Fruit fly (Drosophila melanogaster) Kc167 (cell line): ENCODE data around the gene fu.

Experiments
- Myc ChIP-seq: fragments of >200 bp; optimal IDR thresholded peaks from 2 replicates; lab custom pipeline; 2017; ENCODE audit warnings: missing external identifiers
- Sin3A ChIP-seq: fragments of >200 bp; optimal IDR thresholded peaks from 2 replicates; lab custom pipeline; 2018; ENCODE audit warnings: missing external identifiers
- h ChIP-seq: fragments of >200 bp; optimal IDR thresholded peaks from 3 replicates; lab custom pipeline; 2018; ENCODE audit warnings: missing external identifiers
- insv ChIP-seq: fragments of >200 bp; optimal IDR thresholded peaks from 3 replicates; lab custom pipeline; 2018; ENCODE audit warnings: missing external identifiers
- psq ChIP-seq: fragments of >200 bp; optimal IDR thresholded peaks from 2 replicates; lab custom pipeline; 2017; ENCODE audit warnings: missing external identifiers
- ttk ChIP-seq: sonication (Bioruptor generic); optimal IDR thresholded peaks from 2 replicates; lab custom pipeline; 2017; ENCODE audit warnings: missing external identifiers

fu gene

dm6 chrX:18645720-18646213, 11.8 kb upstream of the fu start:
- TF ChIP-seq psq (lab: Kevin White, UChicago) = no peak
- no peak for TF ChIP-seq ttk (lab: Kevin White, UChicago)
- no peak for TF ChIP-seq Sin3A
- TF ChIP-seq Myc (lab: Kevin White, UChicago) = no peak
- TF ChIP-seq h (lab: Kevin White, UChicago) = no peak

dm6 chrX:18646855-18647699, 10.5 kb upstream of the fu start, which contains the start of gene Rip11:
TSS of gene Rip11 (minus strand) at chrX:18647648.
- TF ChIP-seq psq (lab: Kevin White, UChicago) (no peak), Sin3A (no peak), insv (lab: Kevin White, UChicago) (no peak), ttk (lab: Kevin White, UChicago) (no peak), h (lab: Kevin White, UChicago) (no peak), Myc (lab: Kevin White, UChicago) (no peak)

dm6 chrX:18647961-18648360, 9.6 kb upstream of the fu start, which contains the start of gene Nup35:
TSS of gene Nup35 (plus strand) at chrX:18648182.
- TF ChIP-seq ttk (lab: Kevin White, UChicago) (no peak), Myc (lab: Kevin White, UChicago) (no peak), Sin3A (no peak), insv (lab: Kevin White, UChicago) (no peak), h (lab: Kevin White, UChicago) (no peak), psq (lab: Kevin White, UChicago) (no peak)

dm6 chrX:18650252-18650651, 7.3 kb upstream of the fu start, which contains the start of gene Hou:
TSS of gene Hou (minus strand) at chrX:18650444.
- TF ChIP-seq ttk (lab: Kevin White, UChicago) = no peak
- TF ChIP-seq insv (lab: Kevin White, UChicago) = no peak
- no peak for TF ChIP-seq h (lab: Kevin White, UChicago)
- TF ChIP-seq psq (lab: Kevin White, UChicago) = no peak
- no peak for TF ChIP-seq Myc (lab: Kevin White, UChicago)
- TF ChIP-seq Sin3A = no peak

- TF ChIP-seq insv (lab: Kevin White, UChicago) = no peak
- TF ChIP-seq h (lab: Kevin White, UChicago) = no peak
- no peak for TF ChIP-seq psq (lab: Kevin White, UChicago)
- no peak for TF ChIP-seq Sin3A
- no peak for TF ChIP-seq ttk (lab: Kevin White, UChicago)
- no peak for TF ChIP-seq Myc (lab: Kevin White, UChicago)
These were observed 4.7 kb upstream of the fu start, which contains the start of gene Ing3 for dm6 chrX:18652879-18653278. TSS of gene Ing3 (minus strand) at chrX:18653091.

- TF ChIP-seq insv (lab: Kevin White, UChicago) = no peak
- no peak for TF ChIP-seq ttk (lab: Kevin White, UChicago)
- no peak for TF ChIP-seq psq (lab: Kevin White, UChicago)
- no peak for TF ChIP-seq h (lab: Kevin White, UChicago)
- no peak for TF ChIP-seq Sin3A
- no peak for TF ChIP-seq Myc (lab: Kevin White, UChicago)
These were observed 543 bp upstream of the fu start, which contains the start of gene CG6659 for dm6 chrX:18657012-18657411. TSS of gene CG6659 (minus strand) at chrX:18657286.

dm6 chrX:18662053-18662452, 4.5 kb downstream of the fu start, which contains the start of gene CG6696:
TSS of gene CG6696 (minus strand) at chrX:18662153.
- TF ChIP-seq h (lab: Kevin White, UChicago) (no peak), Myc (lab: Kevin White, UChicago) (no peak), psq (lab: Kevin White, UChicago) (no peak), insv (lab: Kevin White, UChicago) (no peak), Sin3A (no peak), ttk (lab: Kevin White, UChicago) (no peak)

dm6 chrX:18663362-18663761, 5.8 kb downstream of the fu start:
- TF ChIP-seq Myc (lab: Kevin White, UChicago) (no peak), h (lab: Kevin White, UChicago) (no peak), psq (lab: Kevin White, UChicago) (no peak)

- TF ChIP-seq insv (lab: Kevin White, UChicago) (no peak), ttk (lab: Kevin White, UChicago) (no peak), psq (lab: Kevin White, UChicago) (no peak), Sin3A (no peak), Myc (lab: Kevin White, UChicago) (no peak), h (lab: Kevin White, UChicago) (no peak)
These were observed 8.2 kb downstream of the fu start for dm6 chrX:18665715-18666267.

dm6 chrX:18668293-18668692, 10.7 kb downstream of the fu start:
- TF ChIP-seq psq (lab: Kevin White, UChicago) (no peak), insv (lab: Kevin White, UChicago) (no peak)

dm6 chrX:18669811-18670477, 12.4 kb downstream of the fu start:
- no peak for TF ChIP-seq Myc (lab: Kevin White, UChicago)
- TF ChIP-seq h (lab: Kevin White, UChicago) = no peak
- TF ChIP-seq Sin3A = no peak
- TF ChIP-seq ttk (lab: Kevin White, UChicago) = no peak
- no peak for TF ChIP-seq insv (lab: Kevin White, UChicago)
- TF ChIP-seq psq (lab: Kevin White, UChicago) = no peak
